Fruit fly (Drosophila melanogaster) whole organism, embryonic: ENCODE data around the gene CG34301.

ENCODE experiments used
- Atf6 ChIP-seq: fragments of 200-800 bp; sonication (Bioruptor generic); IDR thresholded peaks from 2 replicates; pipeline ENCODE4 v1.3.6; 2022; ENCODE audit warnings: missing biosample characterization, missing genetic modification characterization
- CG10979 ChIP-seq: fragments of 200-800 bp; sonication (Bioruptor generic); optimal IDR thresholded peaks from 2 replicates; lab custom pipeline; 2018; ENCODE audit warnings: missing biosample characterization, mild to moderate bottlenecking, missing genetic modification characterization, moderate library complexity
- CG13424 ChIP-seq: fragments of 200-800 bp; sonication (Bioruptor generic); optimal IDR thresholded peaks from 2 replicates; lab custom pipeline; 2019; ENCODE audit warnings: missing biosample characterization, mild to moderate bottlenecking, missing genetic modification characterization, moderate library complexity
- CG15601 ChIP-seq: fragments of 200-800 bp; sonication (Bioruptor generic); optimal IDR thresholded peaks from 3 replicates; lab custom pipeline; 2019; ENCODE audit warnings: missing biosample characterization, mild to moderate bottlenecking, missing genetic modification characterization, moderate library complexity
- CG17361 ChIP-seq: fragments of 200-800 bp; sonication (Bioruptor generic); IDR thresholded peaks from 3 replicates; pipeline ENCODE4 v1.3.6; 2022; ENCODE audit warnings: missing biosample characterization, missing genetic modification characterization
- CG18764 ChIP-seq: fragments of 200-800 bp; sonication (Bioruptor generic); optimal IDR thresholded peaks from 3 replicates; lab custom pipeline; 2016; ENCODE audit warnings: missing biosample characterization, missing genetic modification characterization
- CG31388 ChIP-seq: fragments of 200-800 bp; sonication (Bioruptor generic); optimal IDR thresholded peaks from 2 replicates; lab custom pipeline; 2016; ENCODE audit warnings: missing biosample characterization, missing genetic modification characterization
- CG4424 ChIP-seq: fragments of 200-800 bp; sonication (Bioruptor generic); optimal IDR thresholded peaks from 3 replicates; lab custom pipeline; 2016; ENCODE audit warnings: missing biosample characterization, missing genetic modification characterization
- CG6689 ChIP-seq: fragments of 200-800 bp; sonication (Bioruptor generic); IDR thresholded peaks from 2 replicates; pipeline ENCODE4 v1.3.6; 2022; ENCODE audit warnings: missing biosample characterization, missing genetic modification characterization
- CG7556 ChIP-seq: fragments of 200-800 bp; sonication (Bioruptor generic); optimal IDR thresholded peaks from 2 replicates; lab custom pipeline; 2017; ENCODE audit warnings: missing biosample characterization, mild to moderate bottlenecking, missing genetic modification characterization
- CG7745 ChIP-seq: fragments of 200-800 bp; sonication (Bioruptor generic); optimal IDR thresholded peaks from 2 replicates; lab custom pipeline; 2018; ENCODE audit warnings: missing biosample characterization, mild to moderate bottlenecking, missing genetic modification characterization, moderate library complexity
- CG7963 ChIP-seq: fragments of 200-800 bp; sonication (Bioruptor generic); IDR thresholded peaks from 3 replicates; pipeline ENCODE4 v1.3.6; 2022; ENCODE audit warnings: missing biosample characterization, missing genetic modification characterization; ENCODE audit not compliant: partially characterized antibody
- CG9609 ChIP-seq: fragments of 200-800 bp; sonication (Bioruptor generic); optimal IDR thresholded peaks from 3 replicates; lab custom pipeline; 2016; ENCODE audit warnings: missing biosample characterization, missing genetic modification characterization
- CG9797 ChIP-seq: fragments of 200-800 bp; sonication (Bioruptor generic); optimal IDR thresholded peaks from 3 replicates; lab custom pipeline; 2018; ENCODE audit warnings: missing biosample characterization, mild to moderate bottlenecking, missing genetic modification characterization
- Dad ChIP-seq: fragments of 200-800 bp; sonication (Bioruptor generic); optimal IDR thresholded peaks from 3 replicates; lab custom pipeline; 2016; ENCODE audit warnings: missing biosample characterization, missing genetic modification characterization
- Ets65A ChIP-seq: fragments of 200-800 bp; sonication (Bioruptor generic); peaks from one replicate; lab custom pipeline; 2016; ENCODE audit warnings: missing biosample characterization, missing genetic modification characterization
- Gug ChIP-seq: fragments of 200-800 bp; sonication (Bioruptor generic); IDR thresholded peaks from 4 replicates; pipeline ENCODE4 v1.3.6; 2022; ENCODE audit warnings: missing biosample characterization, missing genetic modification characterization
- Hmx ChIP-seq: fragments of 200-800 bp; sonication (Bioruptor generic); optimal IDR thresholded peaks from 2 replicates; lab custom pipeline; 2016; ENCODE audit warnings: missing biosample characterization, missing genetic modification characterization
- Lpt ChIP-seq: fragments of >200 bp; optimal IDR thresholded peaks from 2 replicates; lab custom pipeline; 2018; ENCODE audit warnings: missing biosample characterization, missing genetic modification characterization
- Meics ChIP-seq: fragments of 200-800 bp; sonication (Bioruptor generic); optimal IDR thresholded peaks from 2 replicates; lab custom pipeline; 2017; ENCODE audit warnings: missing biosample characterization, mild to moderate bottlenecking, missing genetic modification characterization
- Mrtf ChIP-seq: fragments of 200-800 bp; sonication (Bioruptor generic); IDR thresholded peaks from 3 replicates; pipeline ENCODE4 v1.3.6; 2022; ENCODE audit warnings: missing biosample characterization, missing genetic modification characterization
- Neu2 ChIP-seq: fragments of 200-800 bp; sonication (Bioruptor generic); optimal IDR thresholded peaks from 3 replicates; lab custom pipeline; 2016; ENCODE audit warnings: missing biosample characterization, missing genetic modification characterization, borderline replicate concordance
- Nf-YA ChIP-seq: fragments of 200-800 bp; sonication (Bioruptor generic); IDR thresholded peaks from 2 replicates; pipeline ENCODE4 v1.3.6; 2022; ENCODE audit warnings: missing biosample characterization, missing genetic modification characterization
- Side ChIP-seq: fragments of 200-800 bp; sonication (Bioruptor generic); optimal IDR thresholded peaks from 2 replicates; lab custom pipeline; 2016; ENCODE audit warnings: missing biosample characterization, missing genetic modification characterization
- Sry-δ ChIP-seq: fragments of 200-800 bp; sonication (Bioruptor generic); optimal IDR thresholded peaks from 2 replicates; lab custom pipeline; 2016; ENCODE audit warnings: missing biosample characterization, missing genetic modification characterization
- Stat92E ChIP-seq, 3 experiments: fragments of >200 bp in 2 of 3; fragments of 200-800 bp in 1 of 3; sonication (Bioruptor generic) in 1 of 3; optimal IDR thresholded peaks; 2 replicates each; lab custom pipeline; 2017 to 2019; ENCODE audit warnings: missing biosample characterization in 3 of 3, missing genetic modification characterization in 3 of 3, mild to moderate bottlenecking in 1 of 3, moderate library complexity in 1 of 3
- Trl ChIP-seq, 3 experiments: fragments of >200 bp in 2 of 3; fragments of 200-800 bp in 1 of 3; sonication (Bioruptor generic) in 1 of 3; optimal IDR thresholded peaks; 2 replicates in 1 of 3; 3 replicates in 2 of 3; lab custom pipeline; 2016 to 2017; ENCODE audit warnings: missing biosample characterization in 1 of 3, missing genetic modification characterization in 1 of 3
- aop ChIP-seq: fragments of 200-800 bp; sonication (Bioruptor generic); IDR thresholded peaks from 2 replicates; pipeline ENCODE4 v1.3.6; 2022; ENCODE audit warnings: missing biosample characterization, missing genetic modification characterization
- bowl ChIP-seq: fragments of 200-800 bp; sonication (Bioruptor generic); IDR thresholded peaks from 2 replicates; pipeline ENCODE4 v1.3.6; 2022; ENCODE audit warnings: missing biosample characterization, missing genetic modification characterization
- cato ChIP-seq: fragments of 200-800 bp; sonication (Bioruptor generic); optimal IDR thresholded peaks from 2 replicates; lab custom pipeline; 2016; ENCODE audit warnings: missing biosample characterization, missing genetic modification characterization, borderline replicate concordance
- cg ChIP-seq: fragments of 200-800 bp; sonication (Bioruptor generic); optimal IDR thresholded peaks from 3 replicates; lab custom pipeline; 2019; ENCODE audit warnings: missing biosample characterization, mild to moderate bottlenecking, missing genetic modification characterization, moderate library complexity
- crc ChIP-seq: fragments of 200-800 bp; sonication (Bioruptor generic); optimal IDR thresholded peaks from 2 replicates; lab custom pipeline; 2016; ENCODE audit warnings: missing biosample characterization, missing genetic modification characterization
- dati ChIP-seq: fragments of 200-800 bp; sonication (Bioruptor generic); IDR thresholded peaks from 2 replicates; pipeline ENCODE4 v1.3.6; 2022; ENCODE audit warnings: missing biosample characterization, missing genetic modification characterization
- eve ChIP-seq, 2 experiments: fragments of >200 bp; optimal IDR thresholded peaks; 2 replicates each; lab custom pipeline; 2017; ENCODE audit warnings: missing biosample characterization in 2 of 2, missing genetic modification characterization in 2 of 2
- eyg ChIP-seq: fragments of 200-800 bp; sonication (Bioruptor generic); optimal IDR thresholded peaks from 3 replicates; lab custom pipeline; 2016; ENCODE audit warnings: missing biosample characterization, missing genetic modification characterization
- fd96Cb ChIP-seq: fragments of 200-800 bp; sonication (Bioruptor generic); optimal IDR thresholded peaks from 2 replicates; lab custom pipeline; 2018; ENCODE audit warnings: missing biosample characterization, mild to moderate bottlenecking, missing genetic modification characterization, moderate library complexity
- her ChIP-seq: fragments of 200-800 bp; sonication (Bioruptor generic); optimal IDR thresholded peaks from 2 replicates; lab custom pipeline; 2016; ENCODE audit warnings: missing biosample characterization, missing genetic modification characterization
- lbe ChIP-seq: fragments of 200-800 bp; sonication (Bioruptor generic); optimal IDR thresholded peaks from 2 replicates; lab custom pipeline; 2016; ENCODE audit warnings: missing biosample characterization, mild to moderate bottlenecking, missing genetic modification characterization
- luna ChIP-seq: fragments of 200-800 bp; sonication (Bioruptor generic); optimal IDR thresholded peaks from 2 replicates; lab custom pipeline; 2016; ENCODE audit warnings: missing biosample characterization, missing genetic modification characterization
- maf-S ChIP-seq: fragments of 200-800 bp; sonication (Bioruptor generic); optimal IDR thresholded peaks from 2 replicates; lab custom pipeline; 2016; ENCODE audit warnings: missing biosample characterization, missing genetic modification characterization
- mam ChIP-seq: fragments of 200-800 bp; sonication (Bioruptor generic); optimal IDR thresholded peaks from 3 replicates; lab custom pipeline; 2016; ENCODE audit warnings: missing biosample characterization, missing genetic modification characterization
- pan ChIP-seq, 4 experiments: fragments of >200 bp in 3 of 4; fragments of 200-800 bp in 1 of 4; sonication (Bioruptor generic) in 1 of 4; optimal IDR thresholded peaks in 3 of 4; IDR thresholded peaks in 1 of 4; 2 replicates each; pipeline versions ENCODE4 v1.3.6 to Lab custom; 2017 to 2022; ENCODE audit warnings: missing biosample characterization in 2 of 4, missing genetic modification characterization in 2 of 4, mixed read lengths in 1 of 4
- pho ChIP-seq: fragments of 200-800 bp; sonication (Bioruptor generic); optimal IDR thresholded peaks from 2 replicates; lab custom pipeline; 2016; ENCODE audit warnings: missing biosample characterization, missing genetic modification characterization
- ro ChIP-seq: fragments of 200-800 bp; sonication (Bioruptor generic); IDR thresholded peaks from 2 replicates; pipeline ENCODE4 v1.3.6; 2022; ENCODE audit warnings: missing biosample characterization, missing genetic modification characterization
- sqz ChIP-seq: fragments of 200-800 bp; sonication (Bioruptor generic); optimal IDR thresholded peaks from 3 replicates; lab custom pipeline; 2018; ENCODE audit warnings: missing biosample characterization, mild to moderate bottlenecking, missing genetic modification characterization
- sug ChIP-seq: fragments of 200-800 bp; optimal IDR thresholded peaks from 2 replicates; lab custom pipeline; 2019; ENCODE audit warnings: missing biosample characterization, mild to moderate bottlenecking, missing genetic modification characterization, moderate library complexity
- tll ChIP-seq, 2 experiments: fragments of 200-800 bp in 1 of 2; fragments of >200 bp in 1 of 2; sonication (Bioruptor generic) in 1 of 2; optimal IDR thresholded peaks; 2 replicates each; lab custom pipeline; 2017 to 2019; ENCODE audit warnings: missing biosample characterization in 2 of 2, missing genetic modification characterization in 2 of 2, mild to moderate bottlenecking in 1 of 2, moderate library complexity in 1 of 2
- wek ChIP-seq: fragments of 200-800 bp; sonication (Bioruptor generic); optimal IDR thresholded peaks from 3 replicates; lab custom pipeline; 2018; ENCODE audit warnings: missing biosample characterization, mild to moderate bottlenecking, missing genetic modification characterization, moderate library complexity
- yki ChIP-seq: fragments of >200 bp; optimal IDR thresholded peaks from 3 replicates; lab custom pipeline; 2018

Gene CG34301

DNA sequence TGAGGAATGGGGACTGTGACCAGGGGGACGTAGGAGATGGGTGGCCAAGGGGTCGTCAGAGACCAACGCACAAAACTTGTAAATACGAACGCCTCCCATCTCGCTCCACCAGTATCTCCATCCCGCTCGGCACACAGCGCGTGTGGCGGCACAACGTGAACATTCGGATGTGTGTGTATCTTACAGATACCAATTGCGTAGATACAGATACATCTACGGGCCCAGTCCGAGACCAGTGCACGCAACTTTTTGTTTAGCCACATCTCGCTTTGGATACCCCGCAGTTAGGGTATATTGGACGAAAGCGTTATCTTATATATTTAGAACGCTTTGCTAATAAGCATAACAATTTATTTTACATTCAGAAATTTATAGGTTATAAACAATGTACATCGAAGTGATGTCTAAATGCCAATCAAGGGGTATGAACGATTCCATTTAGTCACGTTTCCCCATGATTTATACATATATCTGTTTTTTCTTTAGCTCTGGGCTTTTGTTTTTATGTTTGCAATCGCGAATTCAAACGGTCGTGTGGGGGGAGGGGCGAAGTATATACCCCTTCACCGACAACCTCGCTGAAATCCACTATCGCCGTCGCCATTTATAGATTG, 38.2 kb downstream of the CG34301 start (continued):
- peak; percentile 99 for TF ChIP-seq pho (GFP tag; lab: Kevin White, UChicago)
- TF ChIP-seq her (GFP tag; lab: Kevin White, UChicago): peak; percentile 96
- peak; percentile 98 for TF ChIP-seq CG7556 (GFP tag; lab: Kevin White, UChicago)
- TF ChIP-seq Atf6: peak; percentile 99
- TF ChIP-seq Stat92E (GFP tag; optimal IDR thresholded peaks at IDR 0.05; lab: Kevin White, UChicago): peak in 1 of 3 experiments; percentile 92
- peak; percentile 89 for TF ChIP-seq CG7745 (tag; lab: Kevin White, UChicago)
- TF ChIP-seq eyg (GFP tag; lab: Kevin White, UChicago): peak; percentile 98
- TF ChIP-seq CG6689 (GFP tag; lab: Robert Waterston, UW): peak; percentile 98
- peak; percentile 95 for TF ChIP-seq wek
- peak; percentile 95 for TF ChIP-seq ro
- TF ChIP-seq crc (GFP tag; lab: Kevin White, UChicago): peak; percentile 98
- peak; percentile 100 for TF ChIP-seq Ets65A (GFP tag; lab: Kevin White, UChicago)
- TF ChIP-seq CG17361 (GFP tag; lab: Robert Waterston, UW): peak; percentile 95
- peak; percentile 98 for TF ChIP-seq cato
- peak; percentile 98 for TF ChIP-seq lbe
- TF ChIP-seq Lpt (GFP tag; lab: Kevin White, UChicago): no peak
- peak; percentile 78 for TF ChIP-seq Sry-δ
- TF ChIP-seq mam: peak; percentile 99
- peak; percentile 99 for TF ChIP-seq fd96Cb (tag; lab: Kevin White, UChicago)
- peak; percentile 98 for TF ChIP-seq Nf-YA (GFP tag; lab: Robert Waterston, UW)
- TF ChIP-seq CG13424: peak; percentile 99
- TF ChIP-seq Gug (GFP tag; lab: Robert Waterston, UW): peak; percentile 98
- peak; percentile 97 for TF ChIP-seq bowl (GFP tag; lab: Robert Waterston, UW)
- peak; percentile 98 for TF ChIP-seq luna (GFP tag; lab: Kevin White, UChicago)
- peak; percentile 98 for TF ChIP-seq CG9609
- no peak for TF ChIP-seq Trl (optimal IDR thresholded peaks at IDR 0.05; lab: Kevin White, UChicago)
- peak; percentile 99 for TF ChIP-seq Trl (GFP tag; optimal IDR thresholded peaks at IDR 0.05; lab: Kevin White, UChicago)
- no peak for TF ChIP-seq yki (lab: Kevin White, UChicago)
- no peak for TF ChIP-seq pan (optimal IDR thresholded peaks at IDR 0.05; lab: Kevin White, UChicago)
- peak in 1 of 2 experiments; percentile 99 for TF ChIP-seq pan (GFP tag; optimal IDR thresholded peaks at IDR 0.05 in 1 of 2, IDR thresholded peaks at IDR 0.05 in 1 of 2)
- peak; percentile 97 for TF ChIP-seq CG31388 (GFP tag; lab: Kevin White, UChicago)
- peak in 1 of 2 experiments; percentile 99 for TF ChIP-seq eve (GFP tag; optimal IDR thresholded peaks at IDR 0.05; lab: Kevin White, UChicago)
- TF ChIP-seq CG7963 (GFP tag; lab: Robert Waterston, UW): no peak
- peak; percentile 97 for TF ChIP-seq CG18764 (GFP tag; lab: Kevin White, UChicago)
- peak; percentile 98 for TF ChIP-seq sug
- peak; percentile 97 for TF ChIP-seq sqz (GFP tag; lab: Kevin White, UChicago)
- peak; percentile 94 for TF ChIP-seq dati (GFP tag; lab: Robert Waterston, UW)
- TF ChIP-seq Meics (GFP tag; lab: Kevin White, UChicago): peak; percentile 99
- peak; percentile 84 for TF ChIP-seq cg (GFP tag; lab: Kevin White, UChicago)
- TF ChIP-seq CG10979 (tag; lab: Kevin White, UChicago): peak; percentile 98
- peak; percentile 99; the same call in 2 of the 3 replicates for TF ChIP-seq Mrtf (GFP tag; lab: Robert Waterston, UW)
- TF ChIP-seq aop (GFP tag; lab: Robert Waterston, UW): peak; percentile 92
- TF ChIP-seq CG15601 (tag; lab: Kevin White, UChicago): peak; percentile 97
- TF ChIP-seq CG9797 (GFP tag; lab: Kevin White, UChicago): peak; percentile 44
- no peak for TF ChIP-seq tll (GFP tag; optimal IDR thresholded peaks at IDR 0.05; lab: Kevin White, UChicago)
- peak; percentile 99 for TF ChIP-seq maf-S
- peak; percentile 96 for TF ChIP-seq Neu2 (GFP tag; lab: Kevin White, UChicago)
- TF ChIP-seq Hmx (GFP tag; lab: Kevin White, UChicago): peak; percentile 97
- TF ChIP-seq CG4424 (GFP tag; lab: Kevin White, UChicago): peak; percentile 99
- peak; percentile 99 for TF ChIP-seq Dad (GFP tag; lab: Kevin White, UChicago)
- TF ChIP-seq Side (GFP tag; lab: Kevin White, UChicago): peak; percentile 99
